Worm (Caenorhabditis elegans) whole organism, L4 larva: ENCODE results near the gene npr-37.

Experiments
- daf-12 ChIP-seq: fragments of 150-350 bp; optimal IDR thresholded peaks from 2 replicates; lab custom pipeline; 2014; ENCODE audit warnings: missing biosample characterization, missing genetic modification reagents, missing genetic modification characterization
- mxl-2 ChIP-seq: fragments of 200-800 bp; sonication (Bioruptor generic); conservative IDR thresholded peaks from 2 replicates; pipeline ENCODE4 v1.3.6; 2022; ENCODE audit warnings: missing genetic modification reagents, missing genetic modification characterization, missing compliant biosample characterization
- nhr-237 ChIP-seq: sonication (generic microtip); optimal IDR thresholded peaks from 2 replicates; lab custom pipeline; 2017; ENCODE audit warnings: missing biosample characterization, missing genetic modification characterization
- nhr-6 ChIP-seq: fragments of 150-350 bp; optimal IDR thresholded peaks from 2 replicates; lab custom pipeline; 2014; ENCODE audit warnings: missing biosample characterization, missing genetic modification characterization
- nhr-76 ChIP-seq: fragments of 150-350 bp; optimal IDR thresholded peaks from 2 replicates; lab custom pipeline; 2014; ENCODE audit warnings: missing biosample characterization, missing genetic modification characterization
- pha-4 ChIP-seq, 2 experiments: fragments of 150-350 bp in 1 of 2; fragments of 200-800 bp in 1 of 2; sonication (Bioruptor generic) in 1 of 2; IDR thresholded peaks in 1 of 2; optimal IDR thresholded peaks in 1 of 2; 2 replicates each; pipeline versions ENCODE4 v1.3.6 to Lab custom; 2014 to 2022; ENCODE audit warnings: missing genetic modification characterization in 2 of 2, missing genetic modification reagents in 2 of 2, missing biosample characterization in 1 of 2, missing compliant biosample characterization in 1 of 2

DNA sequence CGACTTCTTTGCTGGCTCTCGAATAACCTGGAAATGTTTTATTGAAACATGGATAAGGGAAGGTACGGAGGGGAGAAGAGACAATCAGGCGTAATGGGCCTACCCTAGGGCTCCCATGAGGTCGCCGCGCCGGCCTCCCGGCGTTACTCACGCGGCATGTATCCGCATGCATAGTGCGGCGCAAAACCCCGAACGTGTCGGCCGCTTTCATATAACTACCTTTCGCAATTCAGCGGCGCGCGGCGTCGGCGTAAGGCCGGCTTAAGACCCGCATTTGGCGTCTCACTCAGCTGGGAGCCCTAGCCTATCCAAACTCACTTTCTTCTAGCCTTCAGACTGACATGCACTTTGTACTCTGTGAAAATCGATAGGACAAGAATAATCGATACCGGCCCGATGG, 18.9 kb downstream of the npr-37 start:
- TF ChIP-seq daf-12 (tag; lab: Kevin White, UChicago) (no peak), mxl-2 (no peak), nhr-76 (no peak), nhr-237 (tag; lab: Kevin White, UChicago) (no peak), pha-4 (GFP tag; IDR thresholded peaks at IDR 0.05; lab: Robert Waterston, UW) (no peak), pha-4 (tag; optimal IDR thresholded peaks at IDR 0.05; lab: Kevin White, UChicago) (no peak), nhr-6 (no peak)
